Fruit fly (Drosophila melanogaster) whole organism, embryonic: Measurements from ENCODE around the gene CG31205.

Experiments used
- Awh ChIP-seq: fragments of 200-800 bp; sonication (Bioruptor generic); IDR thresholded peaks from 2 replicates; pipeline ENCODE4, ENCODE4 v1.3.6; 2022; ENCODE audit warnings: missing biosample characterization, missing genetic modification characterization
- Blimp-1 ChIP-seq: fragments of 200-800 bp; sonication (Bioruptor generic); optimal IDR thresholded peaks from 3 replicates; lab custom pipeline; 2018; ENCODE audit warnings: missing biosample characterization, missing genetic modification characterization, mild to moderate bottlenecking, moderate library complexity, missing genetic modification reagents
- CG12155 ChIP-seq: fragments of 200-800 bp; sonication (Bioruptor generic); optimal IDR thresholded peaks from 3 replicates; lab custom pipeline; 2016; ENCODE audit warnings: missing biosample characterization, missing genetic modification characterization
- CG13894 ChIP-seq: fragments of 200-800 bp; sonication (Bioruptor generic); optimal IDR thresholded peaks from 3 replicates; lab custom pipeline; 2018; ENCODE audit warnings: missing biosample characterization, mild to moderate bottlenecking, missing genetic modification characterization, moderate library complexity
- CG14860 ChIP-seq: fragments of 200-800 bp; sonication (Bioruptor generic); IDR thresholded peaks from 3 replicates; pipeline ENCODE4 v1.3.6; 2022; ENCODE audit warnings: missing biosample characterization, missing genetic modification characterization; ENCODE audit not compliant: partially characterized antibody
- CG17829 ChIP-seq: fragments of 200-800 bp; optimal IDR thresholded peaks from 2 replicates; lab custom pipeline; 2019; ENCODE audit warnings: missing biosample characterization, mild to moderate bottlenecking, missing genetic modification characterization, moderate library complexity
- CG17912 ChIP-seq: fragments of 200-800 bp; sonication (Bioruptor generic); optimal IDR thresholded peaks from 2 replicates; lab custom pipeline; 2018; ENCODE audit warnings: missing biosample characterization, mild to moderate bottlenecking, missing genetic modification characterization
- CG2120 ChIP-seq: fragments of 200-800 bp; sonication (Bioruptor generic); optimal IDR thresholded peaks from 3 replicates; lab custom pipeline; 2016; ENCODE audit warnings: missing biosample characterization, missing genetic modification characterization
- CG2129 ChIP-seq: fragments of 200-800 bp; sonication (Bioruptor generic); IDR thresholded peaks from 2 replicates; pipeline ENCODE4 v1.3.6; 2022; ENCODE audit warnings: missing biosample characterization, missing genetic modification characterization; ENCODE audit not compliant: partially characterized antibody
- CG32772 ChIP-seq: fragments of 200-800 bp; sonication (Bioruptor generic); IDR thresholded peaks from 2 replicates; pipeline ENCODE4 v1.3.6; 2022; ENCODE audit warnings: missing biosample characterization, missing genetic modification characterization
- CG3726 ChIP-seq: fragments of 200-800 bp; sonication (Bioruptor generic); IDR thresholded peaks from 3 replicates; pipeline ENCODE4, ENCODE4 v1.3.6; 2022; ENCODE audit warnings: missing biosample characterization, missing genetic modification characterization
- CG3847 ChIP-seq: fragments of 200-800 bp; sonication (Bioruptor generic); IDR thresholded peaks from 2 replicates; pipeline ENCODE4 v1.3.6; 2022; ENCODE audit warnings: missing biosample characterization, missing genetic modification characterization
- CG42726 ChIP-seq: fragments of 200-800 bp; sonication (Bioruptor generic); IDR thresholded peaks from 2 replicates; pipeline ENCODE4 v1.3.6; 2022; ENCODE audit warnings: missing biosample characterization, missing genetic modification characterization; ENCODE audit not compliant: partially characterized antibody
- CG7963 ChIP-seq: fragments of 200-800 bp; sonication (Bioruptor generic); IDR thresholded peaks from 3 replicates; pipeline ENCODE4 v1.3.6; 2022; ENCODE audit warnings: missing biosample characterization, missing genetic modification characterization; ENCODE audit not compliant: partially characterized antibody
- CG9797 ChIP-seq: fragments of 200-800 bp; sonication (Bioruptor generic); optimal IDR thresholded peaks from 3 replicates; lab custom pipeline; 2018; ENCODE audit warnings: missing biosample characterization, mild to moderate bottlenecking, missing genetic modification characterization
- CG9932 ChIP-seq: fragments of 200-800 bp; sonication (Bioruptor generic); IDR thresholded peaks from 2 replicates; pipeline ENCODE4 v1.3.6; 2022; ENCODE audit warnings: missing biosample characterization, missing genetic modification characterization
- D19B ChIP-seq: fragments of 200-800 bp; sonication (Bioruptor generic); optimal IDR thresholded peaks from 2 replicates; lab custom pipeline; 2017; ENCODE audit warnings: missing biosample characterization, mild to moderate bottlenecking, missing genetic modification characterization
- Dp ChIP-seq: fragments of 200-800 bp; sonication (Bioruptor generic); optimal IDR thresholded peaks from 2 replicates; lab custom pipeline; 2018; ENCODE audit warnings: missing biosample characterization, mild to moderate bottlenecking, missing genetic modification characterization, moderate library complexity
- Dref ChIP-seq: fragments of 200-800 bp; sonication (Bioruptor generic); IDR thresholded peaks from 2 replicates; pipeline ENCODE4 v1.3.6; 2022; ENCODE audit warnings: missing biosample characterization, missing genetic modification characterization
- Ets65A ChIP-seq: fragments of 200-800 bp; sonication (Bioruptor generic); peaks from one replicate; lab custom pipeline; 2016; ENCODE audit warnings: missing biosample characterization, missing genetic modification characterization
- Fer3 ChIP-seq: fragments of 200-800 bp; sonication (Bioruptor generic); optimal IDR thresholded peaks from 2 replicates; lab custom pipeline; 2018; ENCODE audit warnings: missing biosample characterization, mild to moderate bottlenecking, missing genetic modification characterization, moderate library complexity
- Hsf ChIP-seq: fragments of 200-800 bp; sonication (Bioruptor generic); optimal IDR thresholded peaks from 3 replicates; lab custom pipeline; 2016; ENCODE audit warnings: missing biosample characterization, missing genetic modification characterization
- Kr ChIP-seq: fragments of 200-800 bp; sonication (Bioruptor generic); optimal IDR thresholded peaks from 2 replicates; lab custom pipeline; 2017; ENCODE audit warnings: missing biosample characterization, mild to moderate bottlenecking, missing genetic modification characterization
- MBD-R2 ChIP-seq: fragments of 200-800 bp; sonication (Bioruptor generic); IDR thresholded peaks from 2 replicates; pipeline ENCODE4 v1.3.6; 2022; ENCODE audit warnings: missing biosample characterization, missing genetic modification characterization
- Mad ChIP-seq: fragments of 200-800 bp; sonication (Bioruptor generic); optimal IDR thresholded peaks from 2 replicates; lab custom pipeline; 2016; ENCODE audit warnings: missing biosample characterization, missing genetic modification characterization
- NK7.1 ChIP-seq: fragments of 200-800 bp; sonication (Bioruptor generic); optimal IDR thresholded peaks from 3 replicates; lab custom pipeline; 2016; ENCODE audit warnings: missing biosample characterization, missing genetic modification characterization
- Opbp ChIP-seq: fragments of 200-800 bp; sonication (Bioruptor generic); IDR thresholded peaks from 3 replicates; pipeline ENCODE4 v1.3.6; 2022; ENCODE audit warnings: missing biosample characterization, missing genetic modification characterization; ENCODE audit not compliant: partially characterized antibody
- Pdp1 ChIP-seq, 2 experiments: fragments of 200-800 bp; sonication (Bioruptor generic); optimal IDR thresholded peaks; 3 replicates each; lab custom pipeline; 2016; ENCODE audit warnings: missing biosample characterization in 2 of 2, missing genetic modification characterization in 2 of 2, mild to moderate bottlenecking in 1 of 2, moderate library complexity in 1 of 2
- Scr ChIP-seq: fragments of 200-800 bp; sonication (Bioruptor generic); IDR thresholded peaks from 2 replicates; pipeline ENCODE4 v1.3.6; 2022; ENCODE audit warnings: missing biosample characterization, missing genetic modification characterization; ENCODE audit not compliant: partially characterized antibody
- Six4 ChIP-seq: fragments of 200-800 bp; sonication (Bioruptor generic); optimal IDR thresholded peaks from 2 replicates; lab custom pipeline; 2016; ENCODE audit warnings: missing biosample characterization, missing genetic modification characterization
- Sox102F ChIP-seq: fragments of 200-800 bp; sonication (Bioruptor generic); optimal IDR thresholded peaks from 2 replicates; lab custom pipeline; 2018; ENCODE audit warnings: missing biosample characterization, mild to moderate bottlenecking, missing genetic modification characterization, moderate library complexity
- amos ChIP-seq: fragments of 200-800 bp; sonication (Bioruptor generic); IDR thresholded peaks from 2 replicates; pipeline ENCODE4 v1.3.6; 2022; ENCODE audit warnings: missing biosample characterization, missing genetic modification characterization; ENCODE audit not compliant: partially characterized antibody
- ato ChIP-seq: fragments of 200-800 bp; sonication (Bioruptor generic); IDR thresholded peaks from 2 replicates; pipeline ENCODE4 v1.3.6; 2022; ENCODE audit warnings: missing biosample characterization, missing genetic modification characterization; ENCODE audit not compliant: partially characterized antibody
- bcd ChIP-seq: fragments of 200-800 bp; sonication (Bioruptor generic); optimal IDR thresholded peaks from 2 replicates; lab custom pipeline; 2017; ENCODE audit warnings: missing biosample characterization, mild to moderate bottlenecking, missing genetic modification characterization
- dm ChIP-seq: fragments of 200-800 bp; sonication (Bioruptor generic); optimal IDR thresholded peaks from 3 replicates; lab custom pipeline; 2016; ENCODE audit warnings: missing biosample characterization, missing genetic modification characterization
- inv ChIP-seq: fragments of 200-800 bp; sonication (Bioruptor generic); IDR thresholded peaks from 2 replicates; pipeline ENCODE4 v1.3.6; 2022; ENCODE audit warnings: missing biosample characterization, missing genetic modification characterization; ENCODE audit not compliant: partially characterized antibody
- nmo ChIP-seq: fragments of 200-800 bp; sonication (Bioruptor generic); optimal IDR thresholded peaks from 2 replicates; lab custom pipeline; 2018; ENCODE audit warnings: missing biosample characterization, mild to moderate bottlenecking, missing genetic modification characterization, moderate library complexity
- oc ChIP-seq: fragments of 200-800 bp; sonication (Bioruptor generic); optimal IDR thresholded peaks from 2 replicates; lab custom pipeline; 2018; ENCODE audit warnings: missing biosample characterization, mild to moderate bottlenecking, missing genetic modification characterization, moderate library complexity
- org-1 ChIP-seq: fragments of 200-800 bp; sonication (Bioruptor generic); optimal IDR thresholded peaks from 2 replicates; lab custom pipeline; 2017; ENCODE audit warnings: missing biosample characterization, missing genetic modification characterization
- phol ChIP-seq: fragments of 200-800 bp; sonication (Bioruptor generic); optimal IDR thresholded peaks from 3 replicates; lab custom pipeline; 2018; ENCODE audit warnings: missing biosample characterization, mild to moderate bottlenecking, missing genetic modification characterization, moderate library complexity
- pzg ChIP-seq: fragments of 200-800 bp; sonication (Bioruptor generic); optimal IDR thresholded peaks from 3 replicates; lab custom pipeline; 2018; ENCODE audit warnings: missing biosample characterization, mild to moderate bottlenecking, missing genetic modification characterization, moderate library complexity
- ranshi ChIP-seq: fragments of 200-800 bp; sonication (Bioruptor generic); IDR thresholded peaks from 2 replicates; pipeline ENCODE4 v1.3.6; 2022; ENCODE audit warnings: missing biosample characterization, missing genetic modification characterization
- salm ChIP-seq: fragments of 200-800 bp; sonication (Bioruptor generic); optimal IDR thresholded peaks from 2 replicates; lab custom pipeline; 2018; ENCODE audit warnings: missing biosample characterization, mild to moderate bottlenecking, missing genetic modification characterization
- sc ChIP-seq, 3 experiments: fragments of >200 bp in 2 of 3; fragments of 200-800 bp in 1 of 3; sonication (Bioruptor generic) in 1 of 3; optimal IDR thresholded peaks; 2 replicates in 2 of 3; 3 replicates in 1 of 3; lab custom pipeline; 2017; ENCODE audit warnings: mild to moderate bottlenecking in 1 of 3, missing biosample characterization in 1 of 3, missing genetic modification characterization in 1 of 3, missing genetic modification reagents in 1 of 3
- slbo ChIP-seq: fragments of 200-800 bp; sonication (Bioruptor generic); IDR thresholded peaks from 2 replicates; pipeline ENCODE4 v1.3.6; 2022; ENCODE audit warnings: missing biosample characterization, missing genetic modification characterization
- trem ChIP-seq: fragments of 200-800 bp; optimal IDR thresholded peaks from 3 replicates; lab custom pipeline; 2019; ENCODE audit warnings: missing biosample characterization, mild to moderate bottlenecking, missing genetic modification characterization, moderate library complexity
- vnd ChIP-seq: fragments of 200-800 bp; sonication (Bioruptor generic); IDR thresholded peaks from 3 replicates; pipeline ENCODE4 v1.3.6; 2022; ENCODE audit warnings: missing biosample characterization, missing genetic modification characterization; ENCODE audit not compliant: partially characterized antibody
- vvl ChIP-seq: fragments of 200-800 bp; sonication (Bioruptor generic); IDR thresholded peaks from 2 replicates; pipeline ENCODE4 v1.3.6; 2022; ENCODE audit warnings: missing biosample characterization, missing genetic modification characterization
- zfh2 ChIP-seq: fragments of 200-800 bp; sonication (Bioruptor generic); optimal IDR thresholded peaks from 2 replicates; lab custom pipeline; 2016; ENCODE audit warnings: missing biosample characterization, missing genetic modification characterization

The CG31205 gene

DNA sequence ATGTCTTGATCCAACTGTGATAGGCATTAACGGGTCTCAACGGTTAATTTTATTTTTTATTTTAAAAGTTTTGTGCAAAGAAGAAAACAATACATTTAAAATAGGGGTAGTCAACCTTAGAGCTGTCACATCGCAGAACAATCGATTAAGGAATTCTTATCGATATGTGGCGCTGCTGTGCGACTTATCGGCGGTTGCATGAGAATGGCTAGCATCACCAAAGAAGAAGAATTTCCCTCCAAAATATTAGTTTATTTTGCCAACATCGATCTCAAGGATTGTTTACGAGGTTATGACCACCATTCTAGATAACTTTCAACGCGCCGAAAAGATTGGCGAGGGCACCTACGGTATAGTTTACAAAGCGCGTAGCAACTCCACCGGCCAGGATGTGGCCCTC lies 4.0 kb downstream of the CG31205 start, which contains the start of gene Cdk2 (continued):
- TF ChIP-seq ranshi (GFP tag; lab: Robert Waterston, UW): peak; percentile 37; the same call in 1 of the 2 replicates
- TF ChIP-seq amos (GFP tag; lab: Robert Waterston, UW): peak; percentile 96
- TF ChIP-seq CG42726 (GFP tag; lab: Robert Waterston, UW): peak; percentile 96
- TF ChIP-seq Pdp1 (GFP tag; optimal IDR thresholded peaks at IDR 0.05; lab: Kevin White, UChicago): peak in 1 of 2 experiments; percentile 29
- peak; percentile 39 for TF ChIP-seq Sox102F
- peak; percentile 37 for TF ChIP-seq phol (tag; lab: Kevin White, UChicago)
- TF ChIP-seq inv (GFP tag; lab: Robert Waterston, UW): peak; percentile 88
- TF ChIP-seq Hsf (GFP tag; lab: Kevin White, UChicago): peak; percentile 6
- TF ChIP-seq CG9797 (GFP tag; lab: Kevin White, UChicago): no peak
- peak; percentile 93 for TF ChIP-seq CG7963 (GFP tag; lab: Robert Waterston, UW)
- TF ChIP-seq CG2120: peak; percentile 51
- peak; percentile 54 for TF ChIP-seq nmo (GFP tag; lab: Kevin White, UChicago)
- TF ChIP-seq CG9932: peak; percentile 74
- peak; percentile 98 for TF ChIP-seq MBD-R2 (GFP tag; lab: Robert Waterston, UW)
- TF ChIP-seq Scr (GFP tag; lab: Robert Waterston, UW): peak; percentile 92
- peak; percentile 78 for TF ChIP-seq CG14860 (GFP tag; lab: Robert Waterston, UW)
- no peak for TF ChIP-seq CG32772 (GFP tag; lab: Robert Waterston, UW)
- TF ChIP-seq org-1: no peak
- TF ChIP-seq dm (GFP tag; lab: Kevin White, UChicago): peak; percentile 0
- TF ChIP-seq vnd (GFP tag; lab: Robert Waterston, UW): peak; percentile 88
- TF ChIP-seq slbo (GFP tag; lab: Robert Waterston, UW): peak; percentile 59
- no peak for TF ChIP-seq oc (tag; lab: Kevin White, UChicago)
- TF ChIP-seq CG2129 (GFP tag; lab: Robert Waterston, UW): peak; percentile 74
- no peak for TF ChIP-seq bcd (GFP tag; lab: Kevin White, UChicago)
- no peak for TF ChIP-seq Fer3 (tag; lab: Kevin White, UChicago)
- TF ChIP-seq Mad: peak; percentile 4
- peak; percentile 72 for TF ChIP-seq Ets65A (GFP tag; lab: Kevin White, UChicago)
- no peak for TF ChIP-seq D19B
- TF ChIP-seq CG17912 (GFP tag; lab: Kevin White, UChicago): no peak
- no peak for TF ChIP-seq Kr (GFP tag; lab: Kevin White, UChicago)
- peak; percentile 45 for TF ChIP-seq trem (tag; lab: Kevin White, UChicago)
- 0 out of 2 replicates have a peak, but pooled peaks have one; percentile 10 for TF ChIP-seq CG3847 (GFP tag; lab: Robert Waterston, UW)
- TF ChIP-seq Dp (GFP tag; lab: Kevin White, UChicago): peak; percentile 78
- no peak for TF ChIP-seq Blimp-1 (GFP tag; lab: Kevin White, UChicago)
- peak; percentile 14 for TF ChIP-seq CG17829 (tag; lab: Kevin White, UChicago)
- TF ChIP-seq salm: no peak
- no peak for TF ChIP-seq CG3726
- peak; percentile 5 for TF ChIP-seq CG13894 (tag; lab: Kevin White, UChicago)
- no peak for TF ChIP-seq sc (optimal IDR thresholded peaks at IDR 0.05; lab: Kevin White, UChicago)
- no peak for TF ChIP-seq sc (GFP tag; optimal IDR thresholded peaks at IDR 0.05; lab: Kevin White, UChicago)
- no peak for TF ChIP-seq NK7.1 (GFP tag; lab: Kevin White, UChicago)
- peak; percentile 97 for TF ChIP-seq Dref (GFP tag; lab: Robert Waterston, UW)
- TF ChIP-seq Opbp (GFP tag; lab: Robert Waterston, UW): peak; percentile 95
- TF ChIP-seq Awh (GFP tag; lab: Robert Waterston, UW): no peak
- peak; percentile 76 for TF ChIP-seq pzg (GFP tag; lab: Kevin White, UChicago)
- peak; percentile 2 for TF ChIP-seq CG12155
- peak; percentile 7 for TF ChIP-seq zfh2 (GFP tag; lab: Kevin White, UChicago)
- TF ChIP-seq vvl (GFP tag; lab: Robert Waterston, UW): peak; percentile 66
- TF ChIP-seq Six4: no peak
- peak; percentile 79 for TF ChIP-seq ato (GFP tag; lab: Robert Waterston, UW)
